Worm (Caenorhabditis elegans): ENCODE measurements around the gene C25A8.2.

The C25A8.2 gene

DNA sequence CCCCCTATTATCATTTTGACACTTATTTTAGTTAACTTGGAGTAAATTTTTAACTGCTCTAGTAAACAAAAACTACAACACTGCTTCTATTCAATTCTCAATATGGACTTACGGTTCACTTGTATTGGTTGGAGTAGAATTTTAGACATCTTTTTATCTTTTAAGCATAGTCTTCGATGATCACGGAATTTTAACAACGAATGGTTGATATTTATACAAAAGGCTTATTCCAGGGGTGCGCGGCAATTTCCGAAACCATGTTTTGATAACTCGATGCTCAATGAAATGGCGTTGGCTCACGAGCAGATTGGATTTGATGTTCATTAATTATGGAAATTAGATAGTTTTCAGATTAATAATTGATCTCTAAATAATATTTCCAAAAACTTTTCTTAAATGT is 33.8 kb downstream of the C25A8.2 start:
- TF ChIP-seq elt-2 (tag; optimal IDR thresholded peaks at IDR 0.05) = no peak
- TF ChIP-seq ztf-11 (tag; optimal IDR thresholded peaks at IDR 0.05) = no peak
- TF ChIP-seq ztf-4 (tag; optimal IDR thresholded peaks at IDR 0.05) = no peak
- no peak for TF ChIP-seq fkh-10 (GFP tag; optimal IDR thresholded peaks at IDR 0.05)
- no peak for TF ChIP-seq elt-1 (tag; optimal IDR thresholded peaks at IDR 0.05)
- no peak for TF ChIP-seq zag-1 (tag; optimal IDR thresholded peaks at IDR 0.05)
- no peak for TF ChIP-seq ceh-9 (tag; optimal IDR thresholded peaks at IDR 0.05)
- TF ChIP-seq nhr-28 (tag; optimal IDR thresholded peaks at IDR 0.05) = no peak
- TF ChIP-seq snpc-4 (tag; optimal IDR thresholded peaks at IDR 0.05) = no peak
- no peak for TF ChIP-seq nhr-76 (tag; optimal IDR thresholded peaks at IDR 0.05)
- TF ChIP-seq pqm-1 (tag; optimal IDR thresholded peaks at IDR 0.05) = no peak
- no peak for TF ChIP-seq nhr-12 (tag; optimal IDR thresholded peaks at IDR 0.05)
- no peak for TF ChIP-seq fos-1 (tag; optimal IDR thresholded peaks at IDR 0.05)
- TF ChIP-seq eor-1 (tag; optimal IDR thresholded peaks at IDR 0.05) = no peak
- no peak for TF ChIP-seq fkh-2 (tag; optimal IDR thresholded peaks at IDR 0.05)
- TF ChIP-seq nhr-25 (tag; optimal IDR thresholded peaks at IDR 0.05) = no peak

DNA sequence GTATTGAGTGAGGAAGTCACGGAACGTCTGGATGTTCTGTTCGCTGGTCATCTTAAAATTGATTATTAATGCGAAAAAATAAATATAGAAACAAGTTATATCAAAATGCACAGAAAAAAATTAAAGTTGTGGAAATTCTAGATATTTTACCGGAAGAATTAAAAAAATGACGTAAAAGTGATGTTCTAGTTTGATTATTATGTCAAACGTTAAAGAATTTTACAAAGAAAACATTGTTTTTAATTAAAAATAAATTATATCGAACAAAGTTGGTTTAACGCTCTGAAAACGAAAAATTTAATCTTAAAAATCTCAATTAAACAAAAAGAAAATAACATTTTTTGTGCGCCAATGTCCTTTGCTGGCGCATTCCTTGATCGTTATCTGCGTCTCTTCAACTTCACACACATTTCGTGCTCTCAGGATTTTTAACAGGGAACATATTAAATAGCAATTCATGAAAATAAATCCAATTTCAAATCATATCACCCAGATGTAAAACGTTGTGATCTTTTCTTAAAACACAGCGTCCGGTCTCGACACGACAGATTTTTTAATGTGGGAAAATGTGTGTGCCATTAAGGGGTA is 35.0 kb downstream of the C25A8.2 start, which contains the start of gene tin-9.1:
TSS of gene tin-9.1 (minus strand) at position 51 of the 588 bp plus-strand sequence.
- TF ChIP-seq fos-1 (tag; optimal IDR thresholded peaks at IDR 0.05) = no peak
- no peak for TF ChIP-seq lin-39 (tag; optimal IDR thresholded peaks at IDR 0.05)
- no peak for TF ChIP-seq ztf-4 (tag; optimal IDR thresholded peaks at IDR 0.05)
- no peak for TF ChIP-seq lsy-12 (tag; optimal IDR thresholded peaks at IDR 0.05)
- TF ChIP-seq jun-1 (tag; optimal IDR thresholded peaks at IDR 0.05) = peak; percentile 47
- no peak for TF ChIP-seq nhr-77 (tag; optimal IDR thresholded peaks at IDR 0.05)
- no peak for TF ChIP-seq nhr-76 (tag; optimal IDR thresholded peaks at IDR 0.05)
- TF ChIP-seq nhr-11 (tag; optimal IDR thresholded peaks at IDR 0.05) = no peak
- no peak for TF ChIP-seq eor-1 (tag; optimal IDR thresholded peaks at IDR 0.05)
- peak; percentile 35 for TF ChIP-seq ceh-28 (tag; optimal IDR thresholded peaks at IDR 0.05)
- TF ChIP-seq nhr-23 (tag; optimal IDR thresholded peaks at IDR 0.05) = peak; percentile 80
- TF ChIP-seq egl-5 (tag; optimal IDR thresholded peaks at IDR 0.05) = no peak
- no peak for TF ChIP-seq elt-3 (tag; optimal IDR thresholded peaks at IDR 0.05)
- no peak for TF ChIP-seq sea-2 (GFP tag; optimal IDR thresholded peaks at IDR 0.05)
- TF ChIP-seq unc-62 (GFP tag; optimal IDR thresholded peaks at IDR 0.05) = no peak
- TF ChIP-seq ZK546.5 (tag; optimal IDR thresholded peaks at IDR 0.05) = no peak
- TF ChIP-seq lin-15B (tag; optimal IDR thresholded peaks at IDR 0.05) = peak; percentile 76
- peak; percentile 84 for TF ChIP-seq nfya-1 (tag; optimal IDR thresholded peaks at IDR 0.05; ENCODE audit: insufficient read depth)
- no peak for TF ChIP-seq ceh-16 (tag; optimal IDR thresholded peaks at IDR 0.05)
- no peak for TF ChIP-seq ama-1 (optimal IDR thresholded peaks at IDR 0.05)
- no peak for TF ChIP-seq fkh-2 (tag; optimal IDR thresholded peaks at IDR 0.05)
- TF ChIP-seq nhr-12 (tag; optimal IDR thresholded peaks at IDR 0.05) = no peak
- peak; percentile 89 for TF ChIP-seq pha-4 (tag; optimal IDR thresholded peaks at IDR 0.05)
- TF ChIP-seq daf-12 (tag; optimal IDR thresholded peaks at IDR 0.05) = no peak
- TF ChIP-seq nhr-25 (tag; optimal IDR thresholded peaks at IDR 0.05) = peak; percentile 55
- peak; percentile 2 for TF ChIP-seq R02D3.7 (tag; optimal IDR thresholded peaks at IDR 0.05)
- no peak for TF ChIP-seq ceh-82 (tag; optimal IDR thresholded peaks at IDR 0.05)
- no peak for TF ChIP-seq zag-1 (tag; optimal IDR thresholded peaks at IDR 0.05)
- peak; percentile 35 for TF ChIP-seq tbx-2 (tag; optimal IDR thresholded peaks at IDR 0.05)
- TF ChIP-seq mdl-1 (tag; optimal IDR thresholded peaks at IDR 0.05) = no peak
- peak; percentile 34 for TF ChIP-seq elt-2 (tag; optimal IDR thresholded peaks at IDR 0.05)
- TF ChIP-seq skn-1 (tag; optimal IDR thresholded peaks at IDR 0.05) = no peak
- TF ChIP-seq mml-1 (tag; optimal IDR thresholded peaks at IDR 0.05) = no peak
- peak; percentile 19 for TF ChIP-seq elt-1 (tag; optimal IDR thresholded peaks at IDR 0.05)
- no peak for TF ChIP-seq ceh-9 (tag; optimal IDR thresholded peaks at IDR 0.05)
- TF ChIP-seq hmg-11 (tag; optimal IDR thresholded peaks at IDR 0.05) = peak; percentile 40
- TF ChIP-seq nhr-28 (tag; optimal IDR thresholded peaks at IDR 0.05) = no peak
- TF ChIP-seq unc-39 (tag; optimal IDR thresholded peaks at IDR 0.05) = no peak
- no peak for TF ChIP-seq fkh-10 (GFP tag; optimal IDR thresholded peaks at IDR 0.05)
- TF ChIP-seq ztf-11 (tag; optimal IDR thresholded peaks at IDR 0.05) = no peak
- no peak for TF ChIP-seq nhr-237 (tag; optimal IDR thresholded peaks at IDR 0.05)
- TF ChIP-seq aly-2 (tag; optimal IDR thresholded peaks at IDR 0.05) = no peak
- TF ChIP-seq nhr-43 (tag; optimal IDR thresholded peaks at IDR 0.05; ENCODE audit: poor library complexity, severe bottlenecking) = peak; percentile 35
- no peak for TF ChIP-seq nhr-67 (tag; optimal IDR thresholded peaks at IDR 0.05)
- TF ChIP-seq snpc-4 (tag; optimal IDR thresholded peaks at IDR 0.05) = peak; percentile 88
- no peak for TF ChIP-seq egl-27 (tag; optimal IDR thresholded peaks at IDR 0.05)
- TF ChIP-seq pqm-1 (tag; optimal IDR thresholded peaks at IDR 0.05) = peak; percentile 11

Measured in whole organism, L3 larva.